Worm (Caenorhabditis elegans) whole organism, late embryonic: ENCODE results near the gene ZK180.5.
A peak's percentile ranks its signal among the peaks of the same experiment; 100 is the strongest.

Experiments used
- C38D4.7 ChIP-seq: fragments of 200-800 bp; sonication (Bioruptor generic); optimal IDR thresholded peaks from 2 replicates; lab custom pipeline; 2018; ENCODE audit warnings: mild to moderate bottlenecking, missing genetic modification characterization, moderate library complexity, missing compliant biosample characterization
- F13H6.1 ChIP-seq: sonication (generic microtip); optimal IDR thresholded peaks from 2 replicates; lab custom pipeline; 2016; ENCODE audit warnings: missing genetic modification characterization, missing compliant biosample characterization
- K09A11.1 ChIP-seq: sonication (generic microtip); optimal IDR thresholded peaks from 2 replicates; lab custom pipeline; 2017; ENCODE audit warnings: antibody characterized with exemption, mild to moderate bottlenecking, missing genetic modification characterization, missing compliant biosample characterization; ENCODE audit not compliant: insufficient read depth
- ama-1 ChIP-seq: fragments of 150-350 bp; optimal IDR thresholded peaks from 2 replicates; lab custom pipeline; 2014
- ceh-18 ChIP-seq: sonication (generic microtip); optimal IDR thresholded peaks from 2 replicates; lab custom pipeline; 2016; ENCODE audit warnings: missing genetic modification characterization, missing compliant biosample characterization
- ceh-22 ChIP-seq: sonication (generic microtip); optimal IDR thresholded peaks from 2 replicates; lab custom pipeline; 2017; ENCODE audit warnings: missing biosample characterization, missing genetic modification characterization
- che-1 ChIP-seq: sonication (generic microtip); optimal IDR thresholded peaks from 2 replicates; lab custom pipeline; 2016; ENCODE audit warnings: mild to moderate bottlenecking, missing genetic modification characterization, missing compliant biosample characterization
- dmd-4 ChIP-seq: sonication (generic microtip); optimal IDR thresholded peaks from 2 replicates; lab custom pipeline; 2016; ENCODE audit warnings: borderline replicate concordance, missing genetic modification characterization, missing compliant biosample characterization
- elt-2 ChIP-seq: sonication (generic microtip); optimal IDR thresholded peaks from 2 replicates; lab custom pipeline; 2016; ENCODE audit warnings: missing genetic modification reagents, missing genetic modification characterization, missing compliant biosample characterization
- fkh-6 ChIP-seq: sonication (generic microtip); optimal IDR thresholded peaks from 2 replicates; lab custom pipeline; 2016; ENCODE audit warnings: missing genetic modification characterization, missing compliant biosample characterization
- hlh-30 ChIP-seq: sonication (generic microtip); optimal IDR thresholded peaks from 2 replicates; lab custom pipeline; 2017; ENCODE audit warnings: antibody characterized with exemption, missing genetic modification characterization, missing compliant biosample characterization; ENCODE audit not compliant: insufficient read depth
- nfya-1 ChIP-seq: sonication (generic microtip); optimal IDR thresholded peaks from 2 replicates; lab custom pipeline; 2017; ENCODE audit warnings: missing genetic modification characterization, mild to moderate bottlenecking, missing compliant biosample characterization, antibody characterized with exemption, moderate library complexity
- odd-2 ChIP-seq: sonication (generic microtip); optimal IDR thresholded peaks from 2 replicates; lab custom pipeline; 2017; ENCODE audit warnings: antibody characterized with exemption, mild to moderate bottlenecking, missing genetic modification characterization, missing compliant biosample characterization
- pat-9 ChIP-seq: fragments of 200-800 bp; sonication (Bioruptor generic); optimal IDR thresholded peaks from 2 replicates; lab custom pipeline; 2018; ENCODE audit warnings: mild to moderate bottlenecking, missing genetic modification characterization, moderate library complexity, missing compliant biosample characterization
- pax-1 ChIP-seq: fragments of 150-350 bp; optimal IDR thresholded peaks from 2 replicates; lab custom pipeline; 2014; ENCODE audit warnings: missing biosample characterization, missing genetic modification characterization
- pros-1 ChIP-seq: fragments of 150-350 bp; optimal IDR thresholded peaks from 2 replicates; lab custom pipeline; 2014; ENCODE audit warnings: missing biosample characterization, missing genetic modification reagents, missing genetic modification characterization
- ref-2 ChIP-seq: sonication (generic microtip); optimal IDR thresholded peaks from 2 replicates; lab custom pipeline; 2016; ENCODE audit warnings: missing genetic modification characterization, missing compliant biosample characterization
- ttx-3 ChIP-seq: sonication (generic microtip); optimal IDR thresholded peaks from 2 replicates; lab custom pipeline; 2016; ENCODE audit warnings: missing genetic modification reagents, missing genetic modification characterization, missing compliant biosample characterization

ZK180.5 gene

DNA sequence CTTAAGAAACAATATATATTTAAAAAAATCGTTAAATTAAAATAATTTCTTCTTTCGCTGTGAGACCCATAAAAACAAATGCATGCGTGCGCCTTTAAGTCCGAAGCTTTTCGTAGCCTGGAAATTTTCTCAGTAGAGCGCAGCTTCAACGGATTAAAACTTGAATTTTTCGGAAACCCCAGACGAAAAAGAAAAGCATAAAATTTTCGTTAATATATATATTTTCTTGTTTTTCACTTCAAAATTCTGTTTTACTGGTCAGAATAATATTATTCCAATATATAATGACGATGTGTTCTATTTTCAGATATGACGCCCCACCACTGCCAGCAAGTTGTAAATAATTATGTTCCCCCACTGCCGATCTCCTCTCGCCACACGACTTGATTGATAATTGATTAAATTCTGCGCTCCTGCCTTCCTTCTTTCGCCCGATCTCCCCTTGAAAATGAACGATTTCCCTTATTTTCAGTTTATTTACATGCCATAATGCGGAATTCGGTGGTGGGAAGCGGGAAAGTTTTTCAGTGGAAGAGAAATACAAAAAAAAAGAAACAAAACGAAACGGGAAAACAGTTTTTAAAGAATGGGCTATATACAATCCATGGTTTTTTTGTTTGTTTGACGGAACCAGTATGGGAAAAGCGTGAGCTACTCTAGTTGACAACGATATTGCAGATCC is 48.8 kb downstream of the ZK180.5 start:
- no peak for TF ChIP-seq K09A11.1
- TF ChIP-seq elt-2 (tag; lab: Kevin White, UChicago): no peak
- peak; percentile 40 for TF ChIP-seq ama-1 (lab: Kevin White, UChicago)
- TF ChIP-seq pat-9: no peak
- no peak for TF ChIP-seq C38D4.7 (GFP tag; lab: Kevin White, UChicago)
- TF ChIP-seq pax-1: no peak
- TF ChIP-seq odd-2: no peak

DNA sequence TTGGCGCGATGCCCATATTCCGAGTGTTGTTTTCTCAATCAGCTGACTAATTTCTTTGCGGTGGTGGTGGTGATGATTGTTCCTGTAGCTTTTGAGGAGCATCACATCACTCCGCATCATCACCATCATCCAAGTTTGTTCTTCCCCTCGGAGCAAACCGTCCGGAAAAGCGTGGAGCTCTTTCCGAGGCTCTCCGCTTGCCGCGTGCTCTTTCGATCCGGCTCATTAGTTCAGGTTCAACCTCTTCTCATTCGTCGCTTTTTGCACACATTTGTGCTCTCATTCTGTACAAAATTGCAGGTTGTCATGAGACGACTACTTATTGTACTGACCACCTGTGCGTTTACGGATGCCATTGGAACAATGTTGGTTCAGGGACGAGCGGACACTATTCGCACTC is 51.8 kb downstream of the ZK180.5 start, which contains the start of gene M01H9.5:
M01H9.5 (plus strand) TSS at position 301 of the 400 bp plus-strand sequence.
- TF ChIP-seq ttx-3 (tag; lab: Kevin White, UChicago) (no peak), fkh-6 (tag; lab: Kevin White, UChicago) (no peak), pros-1 (tag; lab: Kevin White, UChicago) (no peak), hlh-30 (no peak), dmd-4 (tag; lab: Kevin White, UChicago) (no peak), nfya-1 (tag; lab: Kevin White, UChicago) (no peak), F13H6.1 (tag; lab: Kevin White, UChicago) (no peak), ceh-22 (no peak), pat-9 (no peak), ref-2 (tag; lab: Kevin White, UChicago) (no peak), che-1 (tag; lab: Kevin White, UChicago) (no peak), ceh-18 (no peak)
